Worm (Caenorhabditis elegans): ENCODE data around the gene tag-244.

DNA sequence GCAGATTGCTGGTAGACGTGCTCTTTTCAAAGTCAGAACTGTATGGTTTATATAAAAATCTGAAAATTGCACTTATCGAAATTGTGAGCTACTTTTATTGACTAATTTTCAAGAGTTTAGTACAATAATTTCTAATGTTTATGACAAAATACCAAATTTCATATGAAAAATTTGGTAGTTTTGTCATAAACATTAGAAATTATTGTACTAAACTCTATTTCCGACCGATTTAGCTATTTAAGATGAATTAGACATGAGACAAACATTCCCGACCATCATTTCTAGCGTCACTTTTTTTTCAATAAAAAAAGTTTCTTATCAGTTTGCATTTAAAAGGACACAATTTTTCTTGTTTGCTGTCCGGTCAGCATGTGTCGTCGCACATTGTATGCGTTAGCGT, at the start of gene tag-244:
- TF ChIP-seq madf-6 (GFP tag; IDR thresholded peaks at IDR 0.05) (no peak), sptf-2 (GFP tag; optimal IDR thresholded peaks at IDR 0.05) (no peak), lsl-1 (GFP tag; optimal IDR thresholded peaks at IDR 0.05) (no peak), let-526 (GFP tag; IDR thresholded peaks at IDR 0.05) (no peak), C17E4.6 (GFP tag; IDR thresholded peaks at IDR 0.05) (no peak), Y53F4B.3 (GFP tag; IDR thresholded peaks at IDR 0.05) (no peak), ZK185.1 (tag; optimal IDR thresholded peaks at IDR 0.05; ENCODE audit: poor library complexity, severe bottlenecking) (no peak), pha-4 (tag; optimal IDR thresholded peaks at IDR 0.05) (no peak), nhr-120 (GFP tag; IDR thresholded peaks at IDR 0.05) (no peak), somi-1 (GFP tag; optimal IDR thresholded peaks at IDR 0.05) (no peak)
